Worm (Caenorhabditis elegans) whole organism, mixed stage, embryonic: ENCODE results near the gene feh-1.

Experiments used
- M03D4.4 ChIP-seq: sonication (generic microtip); optimal IDR thresholded peaks from 2 replicates; lab custom pipeline; 2017; ENCODE audit warnings: mild to moderate bottlenecking, missing genetic modification characterization, missing compliant biosample characterization
- bed-3 ChIP-seq: fragments of 200-800 bp; sonication (Bioruptor generic); optimal IDR thresholded peaks from 3 replicates; lab custom pipeline; 2018; ENCODE audit warnings: mild to moderate bottlenecking, missing genetic modification characterization, moderate library complexity, missing compliant biosample characterization
- blmp-1 ChIP-seq: fragments of 150-350 bp; optimal IDR thresholded peaks from 2 replicates; lab custom pipeline; 2014; ENCODE audit warnings: missing biosample characterization, missing genetic modification characterization
- ceh-39 ChIP-seq: fragments of 150-350 bp; optimal IDR thresholded peaks from 2 replicates; lab custom pipeline; 2014; ENCODE audit warnings: missing biosample characterization, missing genetic modification characterization
- ceh-43 ChIP-seq: fragments of 200-800 bp; sonication (Bioruptor generic); optimal IDR thresholded peaks from 2 replicates; lab custom pipeline; 2018; ENCODE audit warnings: mild to moderate bottlenecking, missing genetic modification characterization, moderate library complexity, missing compliant biosample characterization
- ceh-83 ChIP-seq: fragments of 200-800 bp; sonication (Bioruptor generic); optimal IDR thresholded peaks from 2 replicates; lab custom pipeline; 2018; ENCODE audit warnings: mild to moderate bottlenecking, missing genetic modification characterization, missing compliant biosample characterization
- ces-1 ChIP-seq: fragments of 150-350 bp; optimal IDR thresholded peaks from 2 replicates; lab custom pipeline; 2014; ENCODE audit warnings: missing biosample characterization, missing genetic modification reagents, missing genetic modification characterization
- cnd-1 ChIP-seq: fragments of 200-800 bp; sonication (Bioruptor generic); optimal IDR thresholded peaks from 2 replicates; lab custom pipeline; 2018; ENCODE audit warnings: mild to moderate bottlenecking, missing genetic modification characterization, missing compliant biosample characterization
- drap-1 ChIP-seq: fragments of 200-800 bp; sonication (Bioruptor generic); optimal IDR thresholded peaks from 3 replicates; lab custom pipeline; 2018; ENCODE audit warnings: mild to moderate bottlenecking, missing genetic modification characterization, missing compliant biosample characterization
- elt-3 ChIP-seq: fragments of 150-350 bp; optimal IDR thresholded peaks from 2 replicates; lab custom pipeline; 2014; ENCODE audit warnings: missing biosample characterization, missing genetic modification characterization
- flh-1 ChIP-seq: fragments of 200-800 bp; sonication (Bioruptor generic); optimal IDR thresholded peaks from 2 replicates; lab custom pipeline; 2018; ENCODE audit warnings: mild to moderate bottlenecking, missing genetic modification characterization, moderate library complexity, missing compliant biosample characterization
- ham-2 ChIP-seq: fragments of 200-800 bp; sonication (Bioruptor generic); optimal IDR thresholded peaks from 2 replicates; lab custom pipeline; 2018; ENCODE audit warnings: mild to moderate bottlenecking, missing genetic modification characterization, missing compliant biosample characterization
- hlh-1 ChIP-seq: fragments of 150-350 bp; optimal IDR thresholded peaks from 2 replicates; lab custom pipeline; 2014; ENCODE audit warnings: missing biosample characterization, missing genetic modification reagents, missing genetic modification characterization
- lin-13 ChIP-seq: fragments of 150-350 bp; optimal IDR thresholded peaks from 2 replicates; lab custom pipeline; 2014; ENCODE audit warnings: missing biosample characterization, missing genetic modification characterization
- lin-32 ChIP-seq: fragments of 200-800 bp; sonication (Bioruptor generic); optimal IDR thresholded peaks from 2 replicates; lab custom pipeline; 2018; ENCODE audit warnings: mild to moderate bottlenecking, missing genetic modification characterization, missing compliant biosample characterization
- lsy-2 ChIP-seq: fragments of 150-350 bp; optimal IDR thresholded peaks from 2 replicates; lab custom pipeline; 2014; ENCODE audit warnings: missing biosample characterization, missing genetic modification characterization
- mep-1 ChIP-seq: fragments of 150-350 bp; optimal IDR thresholded peaks from 2 replicates; lab custom pipeline; 2017; ENCODE audit warnings: missing biosample characterization, missing genetic modification reagents, missing genetic modification characterization, inconsistent platforms
- mls-2 ChIP-seq: sonication (generic microtip); optimal IDR thresholded peaks from 2 replicates; lab custom pipeline; 2016; ENCODE audit warnings: mild to moderate bottlenecking, missing genetic modification characterization, moderate library complexity, missing compliant biosample characterization
- nhr-12 ChIP-seq: fragments of 150-350 bp; optimal IDR thresholded peaks from 2 replicates; lab custom pipeline; 2014; ENCODE audit warnings: missing biosample characterization, missing genetic modification characterization
- nhr-2 ChIP-seq: fragments of 150-350 bp; optimal IDR thresholded peaks from 2 replicates; lab custom pipeline; 2014; ENCODE audit warnings: missing biosample characterization, missing genetic modification characterization
- nhr-237 ChIP-seq: fragments of 150-350 bp; optimal IDR thresholded peaks from 2 replicates; lab custom pipeline; 2014; ENCODE audit warnings: missing biosample characterization, missing genetic modification characterization
- nhr-28 ChIP-seq: fragments of 150-350 bp; optimal IDR thresholded peaks from 2 replicates; lab custom pipeline; 2014; ENCODE audit warnings: missing biosample characterization, missing genetic modification characterization
- nhr-76 ChIP-seq: sonication (generic microtip); optimal IDR thresholded peaks from 2 replicates; lab custom pipeline; 2017; ENCODE audit warnings: missing biosample characterization, missing genetic modification characterization
- pha-4 ChIP-seq: fragments of 150-350 bp; optimal IDR thresholded peaks from 2 replicates; lab custom pipeline; 2018; ENCODE audit warnings: missing biosample characterization, missing genetic modification reagents, missing genetic modification characterization
- sem-2 ChIP-seq: fragments of 200-800 bp; sonication (Bioruptor generic); optimal IDR thresholded peaks from 2 replicates; lab custom pipeline; 2018; ENCODE audit warnings: mild to moderate bottlenecking, missing genetic modification characterization, missing compliant biosample characterization
- snpc-4 ChIP-seq: fragments of 150-350 bp; optimal IDR thresholded peaks from 2 replicates; lab custom pipeline; 2014; ENCODE audit warnings: missing biosample characterization, missing genetic modification characterization
- sptf-1 ChIP-seq: sonication (generic microtip); optimal IDR thresholded peaks from 2 replicates; lab custom pipeline; 2017; ENCODE audit warnings: mild to moderate bottlenecking, missing genetic modification characterization, moderate library complexity, missing compliant biosample characterization
- tbx-8 ChIP-seq: fragments of 200-800 bp; sonication (Bioruptor generic); optimal IDR thresholded peaks from 2 replicates; lab custom pipeline; 2018; ENCODE audit warnings: mild to moderate bottlenecking, missing genetic modification characterization, moderate library complexity, missing compliant biosample characterization
- unc-120 ChIP-seq: sonication (generic microtip); optimal IDR thresholded peaks from 2 replicates; lab custom pipeline; 2017; ENCODE audit warnings: missing genetic modification characterization, missing compliant biosample characterization; ENCODE audit not compliant: poor library complexity, severe bottlenecking
- unc-39 ChIP-seq: fragments of 150-350 bp; optimal IDR thresholded peaks from 2 replicates; lab custom pipeline; 2014; ENCODE audit warnings: missing biosample characterization, missing genetic modification characterization
- unc-62 ChIP-seq: fragments of 150-350 bp; optimal IDR thresholded peaks from 2 replicates; lab custom pipeline; 2014; ENCODE audit warnings: missing biosample characterization, missing genetic modification reagents, missing genetic modification characterization
- ztf-11 ChIP-seq: fragments of 150-350 bp; optimal IDR thresholded peaks from 2 replicates; lab custom pipeline; 2014; ENCODE audit warnings: missing biosample characterization, missing genetic modification characterization

Gene feh-1

DNA sequence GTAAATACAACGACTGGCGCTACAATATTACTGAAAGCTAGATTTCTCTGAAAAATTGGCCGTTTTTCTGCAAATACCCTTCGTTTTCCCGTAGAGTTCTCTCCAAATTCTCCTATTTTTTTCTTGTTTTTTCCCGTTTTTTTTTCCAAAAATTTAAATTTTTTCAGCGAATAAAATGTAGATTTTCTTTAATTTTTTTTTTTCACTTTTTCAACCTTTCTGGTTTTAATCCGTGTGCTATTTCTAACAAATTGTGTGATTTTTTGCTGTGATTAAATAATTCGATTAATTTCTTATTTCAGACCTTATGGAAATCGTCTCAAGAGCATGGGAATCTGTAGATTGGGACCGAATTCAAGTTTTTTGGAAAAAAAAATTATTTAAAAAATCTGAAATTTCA is 19.4 kb upstream of the feh-1 start, which contains the start of gene cone-1:
cone-1 (plus strand) TSS at position 301 of the 400 bp plus-strand sequence.
- TF ChIP-seq ztf-11 (tag; lab: Kevin White, UChicago): no peak
- TF ChIP-seq unc-120: no peak
- no peak for TF ChIP-seq cnd-1
- TF ChIP-seq ces-1 (GFP tag; lab: Kevin White, UChicago): no peak
- TF ChIP-seq snpc-4 (tag; lab: Kevin White, UChicago): no peak
- TF ChIP-seq nhr-2 (tag; lab: Kevin White, UChicago): no peak
- no peak for TF ChIP-seq unc-39
- TF ChIP-seq ceh-83 (GFP tag; lab: Kevin White, UChicago): no peak
- no peak for TF ChIP-seq ham-2 (GFP tag; lab: Kevin White, UChicago)
- no peak for TF ChIP-seq nhr-12 (tag; lab: Kevin White, UChicago)
- no peak for TF ChIP-seq M03D4.4 (tag; lab: Kevin White, UChicago)
- TF ChIP-seq nhr-237 (tag; lab: Kevin White, UChicago): no peak
- TF ChIP-seq lin-32 (GFP tag; lab: Kevin White, UChicago): no peak
- no peak for TF ChIP-seq sptf-1 (tag; lab: Kevin White, UChicago)
- no peak for TF ChIP-seq sem-2 (GFP tag; lab: Kevin White, UChicago)
- TF ChIP-seq pha-4 (tag; lab: Kevin White, UChicago): no peak

DNA sequence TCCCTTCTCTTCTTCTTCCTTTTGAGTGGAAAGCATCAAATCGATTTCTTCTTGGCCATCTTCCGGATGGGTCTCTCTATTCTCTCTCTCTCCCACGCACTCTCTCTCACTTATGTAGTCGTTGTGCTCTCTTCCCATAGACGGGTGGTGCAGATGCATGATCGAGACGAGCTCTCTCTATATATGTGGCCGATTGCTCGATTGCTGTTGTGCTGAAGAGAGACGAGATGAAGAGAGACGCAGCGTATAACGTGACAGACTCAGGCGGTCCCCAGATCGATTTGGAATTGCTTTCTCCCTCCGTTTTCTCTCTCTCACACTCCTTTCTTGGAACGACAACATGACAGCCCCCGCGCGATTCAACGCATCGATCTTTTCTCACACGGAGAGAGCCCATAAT is 17.0 kb upstream of the feh-1 start:
- TF ChIP-seq ces-1 (GFP tag; lab: Kevin White, UChicago) (peak; percentile 77), cnd-1 (peak; percentile 35), unc-62 (GFP tag; lab: Kevin White, UChicago) (peak; percentile 66), lin-13 (tag; lab: Kevin White, UChicago) (peak; percentile 41), mls-2 (peak; percentile 55), hlh-1 (tag; lab: Kevin White, UChicago) (no peak), lsy-2 (no peak), ztf-11 (tag; lab: Kevin White, UChicago) (peak; percentile 68), ceh-43 (no peak), mep-1 (tag; lab: Kevin White, UChicago) (peak; percentile 31), ceh-39 (tag; lab: Kevin White, UChicago) (peak; percentile 34)

DNA sequence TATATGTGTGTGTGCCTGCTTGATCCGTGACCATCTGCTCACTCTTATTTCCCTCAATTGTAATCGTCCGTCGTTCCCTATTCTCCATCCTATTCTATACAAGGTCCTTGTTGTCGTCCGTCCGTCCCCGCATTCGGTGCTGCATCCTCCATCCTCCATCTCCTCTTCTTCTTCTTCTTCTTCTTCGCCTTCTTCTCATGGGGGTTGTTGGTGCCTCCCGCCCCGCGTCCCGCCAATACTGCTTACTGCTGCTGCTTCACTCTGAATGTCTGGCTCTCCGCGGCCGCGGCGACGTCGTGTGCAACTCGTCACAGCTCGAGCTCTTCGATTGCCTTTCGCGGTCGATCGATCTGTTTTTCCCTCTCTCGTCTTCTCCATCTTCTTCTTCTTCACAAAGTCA is 14.6 kb upstream of the feh-1 start:
- TF ChIP-seq nhr-76 (no peak), mls-2 (peak; percentile 60), mep-1 (tag; lab: Kevin White, UChicago) (peak; percentile 38), unc-39 (no peak), sptf-1 (tag; lab: Kevin White, UChicago) (peak; percentile 65), ces-1 (GFP tag; lab: Kevin White, UChicago) (peak; percentile 37), ceh-43 (no peak), snpc-4 (tag; lab: Kevin White, UChicago) (no peak), cnd-1 (peak; percentile 89), drap-1 (GFP tag; lab: Kevin White, UChicago) (peak; percentile 49), ztf-11 (tag; lab: Kevin White, UChicago) (no peak), nhr-237 (tag; lab: Kevin White, UChicago) (no peak), sem-2 (GFP tag; lab: Kevin White, UChicago) (peak; percentile 35), hlh-1 (tag; lab: Kevin White, UChicago) (no peak)

DNA sequence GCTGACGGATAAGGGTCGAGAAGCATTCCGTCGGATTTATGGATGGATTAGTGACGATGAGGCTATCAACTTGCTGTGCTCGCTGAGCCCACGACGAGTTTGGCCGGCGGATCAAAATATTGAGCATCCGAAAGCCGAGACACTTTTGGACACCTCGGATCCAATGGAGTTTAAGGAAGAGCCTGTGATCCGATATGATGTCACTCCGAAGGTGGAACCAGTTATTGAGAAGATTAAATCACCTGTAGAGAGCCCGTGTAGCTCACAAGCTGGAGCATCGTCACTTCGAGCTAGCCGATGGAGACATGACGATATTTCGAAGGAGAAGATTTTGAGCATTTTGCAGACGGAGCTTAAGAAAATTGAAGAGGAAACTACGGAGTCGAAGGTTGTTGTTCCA is 9.2 kb upstream of the feh-1 start:
- TF ChIP-seq drap-1 (GFP tag; lab: Kevin White, UChicago) (no peak), snpc-4 (tag; lab: Kevin White, UChicago) (no peak), nhr-76 (no peak), lin-32 (GFP tag; lab: Kevin White, UChicago) (no peak), ceh-83 (GFP tag; lab: Kevin White, UChicago) (no peak), ces-1 (GFP tag; lab: Kevin White, UChicago) (no peak), ceh-43 (no peak), nhr-28 (tag; lab: Kevin White, UChicago) (no peak)
- TF ChIP-seq, all 35 proteins: peak for 0

DNA sequence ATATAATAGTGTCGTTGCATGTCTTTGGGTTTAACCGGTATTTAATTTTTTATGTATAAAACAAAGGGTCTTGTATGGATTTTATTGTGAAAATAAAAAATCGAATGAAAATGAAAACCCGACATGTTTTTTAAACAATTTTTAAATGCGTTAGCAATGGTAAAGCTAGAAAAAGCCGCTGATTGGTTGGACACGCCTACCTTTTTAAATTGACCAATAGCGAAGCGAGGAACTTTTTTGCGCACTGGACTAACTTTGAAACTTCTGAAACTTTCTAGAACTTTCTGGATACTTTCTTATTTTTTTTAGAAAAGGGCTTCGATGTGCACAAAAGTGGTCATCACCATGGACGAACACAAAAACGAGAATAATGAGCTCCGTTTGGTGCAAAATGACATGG is 3.4 kb upstream of the feh-1 start:
- TF ChIP-seq ham-2 (GFP tag; lab: Kevin White, UChicago): no peak
- TF ChIP-seq tbx-8 (GFP tag; lab: Kevin White, UChicago): no peak
- no peak for TF ChIP-seq nhr-12 (tag; lab: Kevin White, UChicago)
- TF ChIP-seq lsy-2: no peak
- TF ChIP-seq ceh-83 (GFP tag; lab: Kevin White, UChicago): no peak
- no peak for TF ChIP-seq elt-3 (tag; lab: Kevin White, UChicago)
- no peak for TF ChIP-seq flh-1 (GFP tag; lab: Kevin White, UChicago)
- no peak for TF ChIP-seq unc-39
- no peak for TF ChIP-seq sem-2 (GFP tag; lab: Kevin White, UChicago)
- no peak for TF ChIP-seq hlh-1 (tag; lab: Kevin White, UChicago)
- no peak for TF ChIP-seq snpc-4 (tag; lab: Kevin White, UChicago)
- no peak for TF ChIP-seq bed-3 (GFP tag; lab: Kevin White, UChicago)
- TF ChIP-seq lin-32 (GFP tag; lab: Kevin White, UChicago): no peak
- TF ChIP-seq blmp-1 (tag; lab: Kevin White, UChicago): no peak
- no peak for TF ChIP-seq nhr-76
- TF ChIP-seq mls-2: no peak
- TF ChIP-seq cnd-1: no peak
